Worm (Caenorhabditis elegans) whole organism, late embryonic: Measurements from ENCODE around the gene Y54F10BM.23.
A peak's percentile ranks its signal among the peaks of the same experiment; 100 is the strongest.

Source experiments
- T23F11.4 ChIP-seq: fragments of 200-800 bp; sonication (Bioruptor generic); optimal IDR thresholded peaks from 2 replicates; lab custom pipeline; 2018; ENCODE audit warnings: mild to moderate bottlenecking, missing genetic modification characterization, missing compliant biosample characterization
- ceh-19 ChIP-seq: fragments of 200-800 bp; sonication (Bioruptor generic); optimal IDR thresholded peaks from 2 replicates; lab custom pipeline; 2018; ENCODE audit warnings: mild to moderate bottlenecking, missing genetic modification characterization, missing compliant biosample characterization
- ceh-2 ChIP-seq: sonication (generic microtip); optimal IDR thresholded peaks from 2 replicates; lab custom pipeline; 2016; ENCODE audit warnings: missing genotype, missing genetic modification characterization, missing compliant biosample characterization
- ceh-22 ChIP-seq: sonication (generic microtip); optimal IDR thresholded peaks from 2 replicates; lab custom pipeline; 2017; ENCODE audit warnings: missing biosample characterization, missing genetic modification characterization
- ceh-31 ChIP-seq: sonication (generic microtip); optimal IDR thresholded peaks from 2 replicates; lab custom pipeline; 2016; ENCODE audit warnings: missing genetic modification characterization, missing compliant biosample characterization
- ceh-45 ChIP-seq: fragments of 200-800 bp; sonication (Bioruptor generic); IDR thresholded peaks from 2 replicates; pipeline ENCODE4 v1.3.6; 2022; ENCODE audit warnings: missing genetic modification reagents, missing genetic modification characterization, missing compliant biosample characterization
- ceh-48 ChIP-seq: sonication (generic microtip); optimal IDR thresholded peaks from 2 replicates; lab custom pipeline; 2016; ENCODE audit warnings: missing genetic modification characterization, inconsistent platforms, missing compliant biosample characterization
- elt-2 ChIP-seq: sonication (generic microtip); optimal IDR thresholded peaks from 2 replicates; lab custom pipeline; 2016; ENCODE audit warnings: missing genetic modification reagents, missing genetic modification characterization, missing compliant biosample characterization
- ets-4 ChIP-seq: sonication (generic microtip); optimal IDR thresholded peaks from 2 replicates; lab custom pipeline; 2016; ENCODE audit warnings: missing genetic modification characterization, missing compliant biosample characterization
- fax-1 ChIP-seq: sonication (generic microtip); optimal IDR thresholded peaks from 2 replicates; lab custom pipeline; 2016; ENCODE audit warnings: missing genotype, missing genetic modification characterization, missing compliant biosample characterization
- hlh-15 ChIP-seq: sonication (generic microtip); optimal IDR thresholded peaks from 2 replicates; lab custom pipeline; 2016; ENCODE audit warnings: missing genetic modification characterization, missing compliant biosample characterization
- hlh-30 ChIP-seq: sonication (generic microtip); optimal IDR thresholded peaks from 2 replicates; lab custom pipeline; 2017; ENCODE audit warnings: antibody characterized with exemption, missing genetic modification characterization, missing compliant biosample characterization; ENCODE audit not compliant: insufficient read depth
- hlh-8 ChIP-seq: sonication (generic microtip); optimal IDR thresholded peaks from 2 replicates; lab custom pipeline; 2016; ENCODE audit warnings: missing genotype, missing genetic modification characterization, missing compliant biosample characterization
- lin-11 ChIP-seq: fragments of 200-800 bp; sonication (Bioruptor generic); optimal IDR thresholded peaks from 2 replicates; lab custom pipeline; 2018; ENCODE audit warnings: mild to moderate bottlenecking, missing genetic modification characterization, missing compliant biosample characterization
- madf-2 ChIP-seq: sonication (generic microtip); optimal IDR thresholded peaks from 2 replicates; lab custom pipeline; 2017; ENCODE audit warnings: missing genetic modification characterization, missing compliant biosample characterization
- nfya-1 ChIP-seq: sonication (generic microtip); optimal IDR thresholded peaks from 2 replicates; lab custom pipeline; 2017; ENCODE audit warnings: missing genetic modification characterization, mild to moderate bottlenecking, missing compliant biosample characterization, antibody characterized with exemption, moderate library complexity
- pag-3 ChIP-seq: sonication (generic microtip); optimal IDR thresholded peaks from 2 replicates; lab custom pipeline; 2016; ENCODE audit warnings: missing compliant biosample characterization, missing genetic modification characterization, borderline replicate concordance
- pat-9 ChIP-seq: fragments of 200-800 bp; sonication (Bioruptor generic); optimal IDR thresholded peaks from 2 replicates; lab custom pipeline; 2018; ENCODE audit warnings: mild to moderate bottlenecking, missing genetic modification characterization, moderate library complexity, missing compliant biosample characterization
- pha-2 ChIP-seq: sonication (generic microtip); optimal IDR thresholded peaks from 2 replicates; lab custom pipeline; 2017; ENCODE audit warnings: mild to moderate bottlenecking, missing genetic modification characterization, missing compliant biosample characterization
- ref-2 ChIP-seq: sonication (generic microtip); optimal IDR thresholded peaks from 2 replicates; lab custom pipeline; 2016; ENCODE audit warnings: missing genetic modification characterization, missing compliant biosample characterization
- rnt-1 ChIP-seq: sonication (generic microtip); optimal IDR thresholded peaks from 2 replicates; lab custom pipeline; 2016; ENCODE audit warnings: missing genetic modification characterization, missing compliant biosample characterization
- sox-4 ChIP-seq: sonication (generic microtip); optimal IDR thresholded peaks from 2 replicates; lab custom pipeline; 2017; ENCODE audit warnings: mild to moderate bottlenecking, missing genetic modification characterization, inconsistent platforms, missing compliant biosample characterization
- syd-9 ChIP-seq: sonication (generic microtip); optimal IDR thresholded peaks from 2 replicates; lab custom pipeline; 2016; ENCODE audit warnings: mild to moderate bottlenecking, missing genetic modification characterization, moderate library complexity, missing compliant biosample characterization
- tbx-2 ChIP-seq: sonication (generic microtip); optimal IDR thresholded peaks from 2 replicates; lab custom pipeline; 2016; ENCODE audit warnings: missing genetic modification characterization, missing compliant biosample characterization
- zip-5 ChIP-seq: sonication (generic microtip); optimal IDR thresholded peaks from 2 replicates; lab custom pipeline; 2016; ENCODE audit warnings: missing genetic modification characterization, missing compliant biosample characterization

Y54F10BM.23 gene

ce11 chrIII:2234192-2234934 lies 45.0 kb downstream of the Y54F10BM.23 start, which contains the start of gene C39B5.2:
Gene C39B5.2 (plus strand): TSS chrIII:2234884.
- no peak for TF ChIP-seq ceh-45 (GFP tag; lab: Robert Waterston, UW)
- no peak for TF ChIP-seq rnt-1 (tag; lab: Kevin White, UChicago)
- peak; percentile 67 for TF ChIP-seq ref-2
- TF ChIP-seq ceh-19, result no peak
- TF ChIP-seq syd-9, result no peak
- peak; percentile 33 for TF ChIP-seq ceh-31 (tag; lab: Kevin White, UChicago)
- peak; percentile 53 for TF ChIP-seq tbx-2 (tag; lab: Kevin White, UChicago)
- TF ChIP-seq pat-9 (tag; lab: Kevin White, UChicago), result no peak
- no peak for TF ChIP-seq T23F11.4
- peak; percentile 65 for TF ChIP-seq hlh-30

ce11 chrIII:2233399-2233798 lies 46.0 kb downstream of the Y54F10BM.23 start:
- TF ChIP-seq pat-9 (tag; lab: Kevin White, UChicago) (no peak), ets-4 (tag; lab: Kevin White, UChicago) (no peak), hlh-15 (tag; lab: Kevin White, UChicago) (no peak), ceh-31 (tag; lab: Kevin White, UChicago) (no peak), fax-1 (tag; lab: Kevin White, UChicago) (no peak), elt-2 (tag; lab: Kevin White, UChicago) (peak; percentile 74), ceh-48 (tag; lab: Kevin White, UChicago) (no peak)
- TF ChIP-seq, all 69 proteins: peak for 1

ce11 chrIII:2232360-2232759 lies 47.0 kb downstream of the Y54F10BM.23 start, which contains the start of gene fbxa-47:
Gene fbxa-47 (minus strand): TSS chrIII:2232460.
- TF ChIP-seq sox-4 (no peak), ceh-2 (tag; lab: Kevin White, UChicago) (no peak), pha-2 (no peak), nfya-1 (tag; lab: Kevin White, UChicago) (no peak), ceh-22 (no peak), madf-2 (tag; lab: Kevin White, UChicago) (no peak), lin-11 (no peak), pag-3 (tag; lab: Kevin White, UChicago) (no peak), hlh-8 (no peak), ceh-19 (no peak), zip-5 (tag; lab: Kevin White, UChicago) (no peak)
